Worm (Caenorhabditis elegans) whole organism, mixed stage, embryonic: Measurements from ENCODE around the gene Y23B4A.1.

Experiments
- M03D4.4 ChIP-seq: sonication (generic microtip); optimal IDR thresholded peaks from 2 replicates; lab custom pipeline; 2017; ENCODE audit warnings: mild to moderate bottlenecking, missing genetic modification characterization, missing compliant biosample characterization
- elt-1 ChIP-seq: sonication (generic microtip); optimal IDR thresholded peaks from 2 replicates; lab custom pipeline; 2017; ENCODE audit warnings: missing genetic modification characterization, mild to moderate bottlenecking, missing compliant biosample characterization, antibody characterized with exemption, moderate library complexity, borderline replicate concordance; ENCODE audit not compliant: insufficient read depth
- hlh-1 ChIP-seq: fragments of 150-350 bp; optimal IDR thresholded peaks from 2 replicates; lab custom pipeline; 2014; ENCODE audit warnings: missing biosample characterization, missing genetic modification reagents, missing genetic modification characterization
- lin-13 ChIP-seq: fragments of 150-350 bp; optimal IDR thresholded peaks from 2 replicates; lab custom pipeline; 2014; ENCODE audit warnings: missing biosample characterization, missing genetic modification characterization
- mep-1 ChIP-seq: fragments of 150-350 bp; optimal IDR thresholded peaks from 2 replicates; lab custom pipeline; 2017; ENCODE audit warnings: missing biosample characterization, missing genetic modification reagents, missing genetic modification characterization, inconsistent platforms
- pha-4 ChIP-seq: fragments of 150-350 bp; optimal IDR thresholded peaks from 2 replicates; lab custom pipeline; 2018; ENCODE audit warnings: missing biosample characterization, missing genetic modification reagents, missing genetic modification characterization
- sptf-1 ChIP-seq: sonication (generic microtip); optimal IDR thresholded peaks from 2 replicates; lab custom pipeline; 2017; ENCODE audit warnings: mild to moderate bottlenecking, missing genetic modification characterization, moderate library complexity, missing compliant biosample characterization
- ztf-11 ChIP-seq: fragments of 150-350 bp; optimal IDR thresholded peaks from 2 replicates; lab custom pipeline; 2014; ENCODE audit warnings: missing biosample characterization, missing genetic modification characterization

DNA sequence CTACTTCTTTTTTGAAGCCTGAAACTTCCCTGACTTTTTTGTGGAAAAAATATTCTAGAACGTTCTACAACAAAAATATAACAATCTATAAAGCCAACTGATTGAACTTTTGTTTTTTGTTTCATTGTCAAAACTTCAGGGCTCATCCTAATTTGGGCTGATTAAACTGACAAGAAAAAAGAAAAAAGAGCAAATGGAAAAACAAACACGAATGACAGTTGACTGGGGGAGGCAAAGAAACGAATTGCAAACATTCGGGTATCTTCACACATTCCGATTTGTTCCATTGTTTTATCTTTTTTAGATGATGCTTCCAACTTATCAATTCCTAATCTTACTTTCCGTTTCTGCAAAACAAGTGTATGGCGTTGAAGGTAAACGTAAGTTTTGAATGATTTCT is 18.3 kb upstream of the Y23B4A.1 start, which contains the start of gene C46F4.3:
- no peak for TF ChIP-seq mep-1 (tag; lab: Kevin White, UChicago)
- TF ChIP-seq ztf-11 (tag; lab: Kevin White, UChicago): no peak
- TF ChIP-seq hlh-1 (tag; lab: Kevin White, UChicago): no peak
- TF ChIP-seq sptf-1 (tag; lab: Kevin White, UChicago): no peak
- no peak for TF ChIP-seq lin-13 (tag; lab: Kevin White, UChicago)
- TF ChIP-seq pha-4 (tag; lab: Kevin White, UChicago): no peak
- TF ChIP-seq elt-1 (tag; lab: Kevin White, UChicago): no peak
- no peak for TF ChIP-seq M03D4.4 (tag; lab: Kevin White, UChicago)
